Fruit fly (Drosophila melanogaster) whole organism, wandering third instar larva: ENCODE results near the gene lectin-21Cb.

Source experiments
- Jra ChIP-seq: sonication (Bioruptor generic); optimal IDR thresholded peaks from 2 replicates; lab custom pipeline; 2016; ENCODE audit warnings: missing biosample characterization, missing genetic modification characterization
- lola ChIP-seq: fragments of >200 bp; optimal IDR thresholded peaks from 2 replicates; lab custom pipeline; 2017; ENCODE audit warnings: missing biosample characterization, missing genetic modification characterization
- rgr ChIP-seq: fragments of 200-800 bp; sonication (Bioruptor generic); optimal IDR thresholded peaks from 3 replicates; lab custom pipeline; 2016; ENCODE audit warnings: missing biosample characterization, mild to moderate bottlenecking, missing genetic modification characterization
- sage ChIP-seq: fragments of 200-800 bp; sonication (Bioruptor generic); optimal IDR thresholded peaks from 2 replicates; lab custom pipeline; 2016; ENCODE audit warnings: missing biosample characterization, mild to moderate bottlenecking, missing genetic modification characterization

The lectin-21Cb gene

dm6 chr2L:574226-574625 is 46.8 kb downstream of the lectin-21Cb start, which contains the start of the genes Ipk2 and cold (continued):
- no peak for TF ChIP-seq sage
- TF ChIP-seq Jra, result no peak
- TF ChIP-seq rgr (GFP tag; lab: Kevin White, UChicago), result peak; percentile 88
- no peak for TF ChIP-seq lola
